Worm (Caenorhabditis elegans) whole organism, L1 larva: ENCODE data around the gene C44B7.5.

Source experiments
- C04F5.9 ChIP-seq: sonication (generic microtip); optimal IDR thresholded peaks from 2 replicates; lab custom pipeline; 2016; ENCODE audit warnings: missing genetic modification characterization, missing compliant biosample characterization
- C34B4.2 ChIP-seq: sonication (generic microtip); optimal IDR thresholded peaks from 2 replicates; lab custom pipeline; 2017; ENCODE audit warnings: mild to moderate bottlenecking, missing genetic modification characterization, missing compliant biosample characterization
- Y116A8C.19 ChIP-seq: sonication (generic microtip); optimal IDR thresholded peaks from 2 replicates; lab custom pipeline; 2016; ENCODE audit warnings: missing compliant biosample characterization, missing genetic modification characterization, borderline replicate concordance
- alr-1 ChIP-seq: fragments of 200-800 bp; sonication (Bioruptor generic); optimal IDR thresholded peaks from 2 replicates; lab custom pipeline; 2018; ENCODE audit warnings: borderline replicate concordance, mild to moderate bottlenecking, missing genetic modification characterization, missing compliant biosample characterization
- aly-2 ChIP-seq: fragments of 150-350 bp; optimal IDR thresholded peaks from 2 replicates; lab custom pipeline; 2014; ENCODE audit warnings: missing biosample characterization, missing genetic modification characterization
- ceh-63 ChIP-seq: fragments of 200-800 bp; sonication (Bioruptor generic); optimal IDR thresholded peaks from 2 replicates; lab custom pipeline; 2018; ENCODE audit warnings: mild to moderate bottlenecking, missing genetic modification characterization, missing compliant biosample characterization
- ceh-8 ChIP-seq: fragments of 200-800 bp; sonication (Bioruptor generic); optimal IDR thresholded peaks from 2 replicates; lab custom pipeline; 2018; ENCODE audit warnings: mild to moderate bottlenecking, missing genetic modification characterization, moderate library complexity, missing compliant biosample characterization
- ceh-82 ChIP-seq, 3 experiments: fragments of 150-350 bp in 1 of 3; sonication (generic microtip) in 2 of 3; optimal IDR thresholded peaks; 2 replicates each; lab custom pipeline; 2014 to 2017; ENCODE audit warnings: missing biosample characterization in 3 of 3, missing genetic modification characterization in 3 of 3
- ceh-88 ChIP-seq: fragments of 200-800 bp; sonication (Bioruptor generic); IDR thresholded peaks from 2 replicates; pipeline ENCODE4 v1.3.6; 2022; ENCODE audit warnings: missing genetic modification characterization, missing compliant biosample characterization
- dpl-1 ChIP-seq, 3 experiments: fragments of 150-350 bp in 2 of 3; sonication (generic microtip) in 1 of 3; optimal IDR thresholded peaks; 2 replicates each; lab custom pipeline; 2014 to 2017; ENCODE audit warnings: missing biosample characterization in 3 of 3, missing genetic modification characterization in 3 of 3, missing genetic modification reagents in 3 of 3
- dsc-1 ChIP-seq: sonication (generic microtip); optimal IDR thresholded peaks from 2 replicates; lab custom pipeline; 2016; ENCODE audit warnings: mild to moderate bottlenecking, missing genetic modification characterization, missing compliant biosample characterization
- efl-1 ChIP-seq, 4 experiments: fragments of 150-350 bp; optimal IDR thresholded peaks in 3 of 4; peaks in 1 of 4; 1 replicate in 1 of 4; 2 replicates in 3 of 4; lab custom pipeline; 2014; ENCODE audit warnings: missing biosample characterization in 2 of 4, missing genetic modification characterization in 2 of 4, missing genetic modification reagents in 2 of 4
- efl-3 ChIP-seq: fragments of 200-800 bp; sonication (Bioruptor generic); optimal IDR thresholded peaks from 2 replicates; lab custom pipeline; 2018; ENCODE audit warnings: mild to moderate bottlenecking, missing genetic modification characterization, missing compliant biosample characterization
- egl-27 ChIP-seq, 2 experiments: fragments of 150-350 bp in 1 of 2; sonication (generic microtip); optimal IDR thresholded peaks; 3 replicates each; lab custom pipeline; 2017 to 2018; ENCODE audit warnings: missing biosample characterization in 2 of 2, missing genetic modification characterization in 2 of 2, missing genetic modification reagents in 2 of 2
- elt-2 ChIP-seq: sonication (generic microtip); optimal IDR thresholded peaks from 2 replicates; lab custom pipeline; 2016; ENCODE audit warnings: missing genetic modification characterization, mild to moderate bottlenecking, inconsistent platforms, missing compliant biosample characterization, missing genetic modification reagents
- fkh-10 ChIP-seq: sonication (generic microtip); optimal IDR thresholded peaks from 2 replicates; lab custom pipeline; 2017; ENCODE audit warnings: missing biosample characterization, missing genetic modification reagents, missing genetic modification characterization
- fkh-4 ChIP-seq: sonication (generic microtip); optimal IDR thresholded peaks from 2 replicates; lab custom pipeline; 2016; ENCODE audit warnings: missing compliant biosample characterization, missing genetic modification characterization, borderline replicate concordance
- grh-1 ChIP-seq: fragments of 200-800 bp; sonication (Bioruptor generic); IDR thresholded peaks from 2 replicates; pipeline ENCODE4 v1.3.6; 2022; ENCODE audit warnings: missing genetic modification reagents, missing genetic modification characterization, missing compliant biosample characterization
- hlh-4 ChIP-seq: sonication (generic microtip); optimal IDR thresholded peaks from 2 replicates; lab custom pipeline; 2016; ENCODE audit warnings: mild to moderate bottlenecking, missing genetic modification characterization, missing compliant biosample characterization
- hpl-2 ChIP-seq: fragments of 150-350 bp; optimal IDR thresholded peaks from 2 replicates; lab custom pipeline; 2014; ENCODE audit warnings: missing biosample characterization, missing genetic modification reagents, missing genetic modification characterization
- irx-1 ChIP-seq: sonication (generic microtip); optimal IDR thresholded peaks from 2 replicates; lab custom pipeline; 2016; ENCODE audit warnings: missing genetic modification characterization, missing compliant biosample characterization
- jun-1 ChIP-seq: fragments of 150-350 bp; optimal IDR thresholded peaks from 2 replicates; lab custom pipeline; 2014; ENCODE audit warnings: missing biosample characterization, missing genetic modification reagents, missing genetic modification characterization
- lin-13 ChIP-seq: fragments of 150-350 bp; optimal IDR thresholded peaks from 2 replicates; lab custom pipeline; 2014; ENCODE audit warnings: missing biosample characterization, missing genetic modification reagents, missing genetic modification characterization
- lin-14 ChIP-seq: fragments of 200-800 bp; sonication (Bioruptor generic); optimal IDR thresholded peaks from 2 replicates; lab custom pipeline; 2018; ENCODE audit warnings: mild to moderate bottlenecking, missing genetic modification characterization, moderate library complexity, missing compliant biosample characterization
- lin-15B ChIP-seq: fragments of 150-350 bp; sonication (generic microtip); optimal IDR thresholded peaks from 3 replicates; lab custom pipeline; 2014; ENCODE audit warnings: missing biosample characterization, missing genetic modification characterization
- lin-35 ChIP-seq, 2 experiments: fragments of 150-350 bp; optimal IDR thresholded peaks; 2 replicates each; lab custom pipeline; 2014; ENCODE audit warnings: missing biosample characterization in 2 of 2, missing genetic modification characterization in 2 of 2, missing genetic modification reagents in 2 of 2
- lin-39 ChIP-seq: fragments of 150-350 bp; optimal IDR thresholded peaks from 2 replicates; lab custom pipeline; 2014; ENCODE audit warnings: missing biosample characterization, missing genetic modification reagents, missing genetic modification characterization
- lir-3 ChIP-seq: sonication (generic microtip); optimal IDR thresholded peaks from 2 replicates; lab custom pipeline; 2016; ENCODE audit warnings: mild to moderate bottlenecking, missing genetic modification characterization, moderate library complexity, missing compliant biosample characterization; ENCODE audit not compliant: poor library complexity
- mab-9 ChIP-seq: fragments of 200-800 bp; sonication (Bioruptor generic); IDR thresholded peaks from 2 replicates; pipeline ENCODE4 v1.3.6; 2022; ENCODE audit warnings: missing genetic modification reagents, missing genetic modification characterization, missing compliant biosample characterization
- mep-1 ChIP-seq: fragments of 150-350 bp; optimal IDR thresholded peaks from 2 replicates; lab custom pipeline; 2014; ENCODE audit warnings: missing biosample characterization, missing genetic modification characterization
- nhr-11 ChIP-seq: fragments of 150-350 bp; optimal IDR thresholded peaks from 2 replicates; lab custom pipeline; 2014; ENCODE audit warnings: missing biosample characterization, missing genetic modification characterization
- nhr-20 ChIP-seq: sonication (generic microtip); optimal IDR thresholded peaks from 2 replicates; lab custom pipeline; 2016; ENCODE audit warnings: mild to moderate bottlenecking, missing genetic modification characterization, missing compliant biosample characterization
- nhr-237 ChIP-seq: fragments of 150-350 bp; optimal IDR thresholded peaks from 2 replicates; lab custom pipeline; 2014; ENCODE audit warnings: missing biosample characterization, missing genetic modification characterization
- nhr-47 ChIP-seq: sonication (generic microtip); optimal IDR thresholded peaks from 2 replicates; lab custom pipeline; 2016; ENCODE audit warnings: mild to moderate bottlenecking, missing genetic modification characterization, moderate library complexity, missing compliant biosample characterization
- nhr-71 ChIP-seq: sonication (generic microtip); optimal IDR thresholded peaks from 2 replicates; lab custom pipeline; 2016; ENCODE audit warnings: mild to moderate bottlenecking, missing genetic modification characterization, moderate library complexity, missing compliant biosample characterization
- nhr-84 ChIP-seq: sonication (generic microtip); optimal IDR thresholded peaks from 2 replicates; lab custom pipeline; 2017; ENCODE audit warnings: missing biosample characterization, missing genetic modification characterization
- nhr-85 ChIP-seq: sonication (generic microtip); peaks from one replicate; lab custom pipeline; 2016; ENCODE audit warnings: missing genetic modification characterization, inconsistent platforms, missing compliant biosample characterization
- nhr-90 ChIP-seq: sonication (generic microtip); optimal IDR thresholded peaks from 2 replicates; lab custom pipeline; 2016; ENCODE audit warnings: mild to moderate bottlenecking, missing genetic modification characterization, missing compliant biosample characterization; ENCODE audit not compliant: poor library complexity
- pag-3 ChIP-seq: sonication (generic microtip); optimal IDR thresholded peaks from 2 replicates; lab custom pipeline; 2017; ENCODE audit warnings: missing genetic modification characterization, mild to moderate bottlenecking, missing compliant biosample characterization, antibody characterized with exemption, borderline replicate concordance; ENCODE audit not compliant: insufficient read depth
- pax-3 ChIP-seq: fragments of 200-800 bp; sonication (Bioruptor generic); optimal IDR thresholded peaks from 2 replicates; lab custom pipeline; 2018; ENCODE audit warnings: mild to moderate bottlenecking, missing genetic modification characterization, moderate library complexity, missing compliant biosample characterization
- pqm-1 ChIP-seq: sonication (generic microtip); optimal IDR thresholded peaks from 3 replicates; lab custom pipeline; 2017; ENCODE audit warnings: missing biosample characterization, missing genetic modification characterization
- rnt-1 ChIP-seq: sonication (generic microtip); optimal IDR thresholded peaks from 2 replicates; lab custom pipeline; 2016; ENCODE audit warnings: mild to moderate bottlenecking, missing genetic modification characterization, moderate library complexity, missing compliant biosample characterization
- snpc-4 ChIP-seq: fragments of 150-350 bp; optimal IDR thresholded peaks from 2 replicates; lab custom pipeline; 2014; ENCODE audit warnings: missing biosample characterization, missing genetic modification characterization
- tbx-2 ChIP-seq: sonication (generic microtip); optimal IDR thresholded peaks from 2 replicates; lab custom pipeline; 2016; ENCODE audit warnings: missing genetic modification characterization, missing compliant biosample characterization
- tlp-1 ChIP-seq: fragments of 150-350 bp; optimal IDR thresholded peaks from 2 replicates; lab custom pipeline; 2014; ENCODE audit warnings: missing biosample characterization, missing genetic modification characterization
- unc-130 ChIP-seq: fragments of 150-350 bp; optimal IDR thresholded peaks from 2 replicates; lab custom pipeline; 2017; ENCODE audit warnings: missing biosample characterization, missing genetic modification characterization, inconsistent platforms
- unc-30 ChIP-seq: sonication (generic microtip); optimal IDR thresholded peaks from 2 replicates; lab custom pipeline; 2017; ENCODE audit warnings: missing biosample characterization, missing genetic modification characterization
- vab-15 ChIP-seq: sonication (generic microtip); optimal IDR thresholded peaks from 2 replicates; lab custom pipeline; 2017; ENCODE audit warnings: missing genotype, mild to moderate bottlenecking, missing genetic modification characterization, missing compliant biosample characterization
- xbp-1 ChIP-seq: sonication (generic microtip); optimal IDR thresholded peaks from 2 replicates; lab custom pipeline; 2016; ENCODE audit warnings: missing genetic modification characterization, missing compliant biosample characterization
- zip-4 ChIP-seq: fragments of 200-800 bp; sonication (Bioruptor generic); optimal IDR thresholded peaks from 2 replicates; lab custom pipeline; 2018; ENCODE audit warnings: mild to moderate bottlenecking, missing genetic modification characterization, moderate library complexity, missing compliant biosample characterization
- ztf-11 ChIP-seq, 2 experiments: sonication (generic microtip); optimal IDR thresholded peaks; 2 replicates each; lab custom pipeline; 2016 to 2017; ENCODE audit warnings: missing genetic modification characterization in 2 of 2, missing biosample characterization in 1 of 2, missing compliant biosample characterization in 1 of 2
- ztf-4 ChIP-seq: fragments of 150-350 bp; optimal IDR thresholded peaks from 2 replicates; lab custom pipeline; 2014; ENCODE audit warnings: missing biosample characterization, missing genetic modification characterization

Gene C44B7.5

ce11 chrII:6829108-6829507 lies 43.3 kb downstream of the C44B7.5 start (continued):
- TF ChIP-seq snpc-4 (tag; lab: Kevin White, UChicago): peak; percentile 10
- TF ChIP-seq efl-3: no peak
- TF ChIP-seq nhr-11 (tag; lab: Kevin White, UChicago): no peak
- no peak for TF ChIP-seq tlp-1 (tag; lab: Kevin White, UChicago)
- TF ChIP-seq zip-4 (GFP tag; lab: Kevin White, UChicago): no peak
- TF ChIP-seq Y116A8C.19 (tag; lab: Kevin White, UChicago): no peak
- TF ChIP-seq ceh-88: no peak
- no peak for TF ChIP-seq efl-1 (optimal IDR thresholded peaks at IDR 0.05; lab: Kevin White, UChicago)
- no peak for TF ChIP-seq efl-1 (GFP tag; optimal IDR thresholded peaks at IDR 0.05 in 1 of 2; lab: Kevin White, UChicago)
- no peak for TF ChIP-seq pag-3
- TF ChIP-seq C34B4.2 (tag; lab: Kevin White, UChicago): no peak
- no peak for TF ChIP-seq grh-1 (GFP tag; lab: Robert Waterston, UW)
- TF ChIP-seq irx-1 (tag; lab: Kevin White, UChicago): no peak
- no peak for TF ChIP-seq ztf-11 (tag; optimal IDR thresholded peaks at IDR 0.05; lab: Kevin White, UChicago)
- no peak for TF ChIP-seq ztf-4
- TF ChIP-seq nhr-237 (tag; lab: Kevin White, UChicago): no peak
- no peak for TF ChIP-seq mab-9 (GFP tag; lab: Robert Waterston, UW)
- TF ChIP-seq egl-27 (tag; optimal IDR thresholded peaks at IDR 0.05; lab: Kevin White, UChicago): peak in 1 of 2 experiments; percentile 7
- peak; percentile 92 for TF ChIP-seq nhr-85 (tag; lab: Kevin White, UChicago)
- TF ChIP-seq lir-3 (tag; lab: Kevin White, UChicago): no peak
- peak; percentile 16 for TF ChIP-seq rnt-1 (tag; lab: Kevin White, UChicago)
- TF ChIP-seq ceh-82 (tag; optimal IDR thresholded peaks at IDR 0.05; lab: Kevin White, UChicago): peak in 1 of 3 experiments; percentile 23
- TF ChIP-seq xbp-1 (tag; lab: Kevin White, UChicago): no peak
- no peak for TF ChIP-seq hlh-4 (tag; lab: Kevin White, UChicago)
- TF ChIP-seq nhr-84 (tag; lab: Kevin White, UChicago): no peak
- TF ChIP-seq pax-3 (tag; lab: Kevin White, UChicago): no peak
- TF ChIP-seq lin-35 (GFP tag; optimal IDR thresholded peaks at IDR 0.05; lab: Kevin White, UChicago): peak in 1 of 2 experiments; percentile 61
- TF ChIP-seq dpl-1 (GFP tag; optimal IDR thresholded peaks at IDR 0.05; lab: Kevin White, UChicago): peak in 1 of 3 experiments; percentile 7
- TF ChIP-seq unc-130 (tag; lab: Kevin White, UChicago): no peak
- peak; percentile 7 for TF ChIP-seq vab-15 (tag; lab: Kevin White, UChicago)
- TF ChIP-seq C04F5.9 (tag; lab: Kevin White, UChicago): no peak
- TF ChIP-seq jun-1 (tag; lab: Kevin White, UChicago): peak; percentile 15
- no peak for TF ChIP-seq fkh-4 (tag; lab: Kevin White, UChicago)
- TF ChIP-seq fkh-10 (GFP tag; lab: Kevin White, UChicago): no peak
- peak; percentile 87 for TF ChIP-seq lin-14 (GFP tag; lab: Kevin White, UChicago)
- peak; percentile 60 for TF ChIP-seq mep-1 (tag; lab: Kevin White, UChicago)
- peak; percentile 44 for TF ChIP-seq nhr-71 (tag; lab: Kevin White, UChicago)
- no peak for TF ChIP-seq tbx-2 (tag; lab: Kevin White, UChicago)
- no peak for TF ChIP-seq ceh-63 (GFP tag; lab: Kevin White, UChicago)
- no peak for TF ChIP-seq unc-30 (tag; lab: Kevin White, UChicago)
- TF ChIP-seq lin-15B: no peak
- no peak for TF ChIP-seq hpl-2 (GFP tag; lab: Kevin White, UChicago)
- TF ChIP-seq nhr-90 (tag; lab: Kevin White, UChicago): peak; percentile 42
- TF ChIP-seq lin-39: no peak
- TF ChIP-seq pqm-1 (tag; lab: Kevin White, UChicago): no peak
- TF ChIP-seq dsc-1: no peak
- TF ChIP-seq nhr-20 (tag; lab: Kevin White, UChicago): peak; percentile 67
- no peak for TF ChIP-seq alr-1 (tag; lab: Kevin White, UChicago)
- TF ChIP-seq ceh-8 (GFP tag; lab: Kevin White, UChicago): no peak
- no peak for TF ChIP-seq nhr-47 (tag; lab: Kevin White, UChicago)
- peak; percentile 15 for TF ChIP-seq elt-2 (tag; lab: Kevin White, UChicago)
- no peak for TF ChIP-seq lin-13 (GFP tag; lab: Kevin White, UChicago)
- TF ChIP-seq aly-2: no peak
